Worm (Caenorhabditis elegans) whole organism, L4 larva: ENCODE results near the gene ttr-35.

Experiments
- Y105C5A.15 ChIP-seq: fragments of 200-800 bp; sonication (Bioruptor generic); IDR thresholded peaks from 2 replicates; pipeline ENCODE4 v1.3.6; 2022; ENCODE audit warnings: missing genetic modification characterization, missing compliant biosample characterization
- ama-1 ChIP-seq: fragments of 150-350 bp; optimal IDR thresholded peaks from 2 replicates; lab custom pipeline; 2014; ENCODE audit warnings: inconsistent platforms, mixed read lengths
- ceh-32 ChIP-seq: sonication (generic microtip); optimal IDR thresholded peaks from 2 replicates; lab custom pipeline; 2016; ENCODE audit warnings: mild to moderate bottlenecking, missing genetic modification characterization, missing compliant biosample characterization; ENCODE audit not compliant: poor library complexity
- dmd-6 ChIP-seq: fragments of 200-800 bp; sonication (Bioruptor generic); IDR thresholded peaks from 2 replicates; pipeline ENCODE4 v1.3.6; 2022; ENCODE audit warnings: missing genetic modification reagents, missing genetic modification characterization, missing compliant biosample characterization
- snpc-4 ChIP-seq: fragments of 150-350 bp; optimal IDR thresholded peaks from 2 replicates; lab custom pipeline; 2014; ENCODE audit warnings: missing biosample characterization, missing genetic modification characterization
- unc-39 ChIP-seq: sonication (generic microtip); optimal IDR thresholded peaks from 2 replicates; lab custom pipeline; 2017; ENCODE audit warnings: missing biosample characterization, missing genetic modification characterization
- ztf-7 ChIP-seq: fragments of 150-350 bp; optimal IDR thresholded peaks from 2 replicates; lab custom pipeline; 2014; ENCODE audit warnings: missing biosample characterization, missing genetic modification characterization

DNA sequence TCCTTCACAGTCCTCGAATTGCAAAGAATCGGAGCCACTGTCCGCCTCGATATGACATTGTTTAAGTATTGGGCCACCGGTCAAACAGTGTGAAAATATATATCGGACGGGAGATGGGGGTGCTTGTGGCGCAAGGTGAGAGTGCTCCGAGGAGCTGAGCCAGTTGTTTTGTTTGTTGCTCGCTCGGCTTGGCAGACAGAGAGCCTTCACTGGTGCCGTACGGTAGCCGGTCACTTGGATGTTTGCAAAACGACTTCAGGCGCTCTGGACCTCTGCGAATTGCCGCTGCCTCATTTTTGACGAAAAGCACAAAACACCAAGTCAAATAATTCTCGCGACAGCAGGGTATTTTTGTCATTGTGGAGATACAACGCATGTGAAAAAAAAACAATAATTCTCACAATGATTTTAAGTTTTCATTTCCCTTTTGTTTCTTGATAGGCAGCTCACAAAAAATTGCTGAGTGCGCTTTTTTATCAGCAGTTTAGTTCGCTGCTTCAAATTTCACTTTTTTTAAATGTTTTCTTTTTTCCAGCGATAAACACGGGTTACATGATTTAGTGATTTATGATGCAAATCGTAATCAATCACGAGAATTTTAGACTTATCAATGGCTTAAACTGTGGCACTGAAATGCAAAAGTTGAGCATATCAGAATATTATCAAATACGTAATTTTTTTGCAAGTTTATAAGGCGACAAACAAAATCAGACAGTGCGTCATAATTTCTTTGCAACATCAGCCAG, 5.1 kb downstream of the ttr-35 start:
- TF ChIP-seq ztf-7 (tag; lab: Kevin White, UChicago), result peak; percentile 68
- no peak for TF ChIP-seq ama-1
- no peak for TF ChIP-seq Y105C5A.15 (GFP tag; lab: Robert Waterston, UW)
- no peak for TF ChIP-seq ceh-32 (tag; lab: Kevin White, UChicago)
- no peak for TF ChIP-seq snpc-4 (tag; lab: Kevin White, UChicago)
- no peak for TF ChIP-seq unc-39 (tag; lab: Kevin White, UChicago)
- TF ChIP-seq dmd-6 (GFP tag; lab: Robert Waterston, UW), result peak; percentile 77
